Worm (Caenorhabditis elegans) whole organism, L4 larva: Measurements from ENCODE around the gene ipla-5.

ENCODE experiments used
- F26F4.8 ChIP-seq: fragments of 200-800 bp; sonication (Bioruptor generic); conservative IDR thresholded peaks from 2 replicates; pipeline ENCODE4 v1.3.6; 2022; ENCODE audit warnings: missing genetic modification characterization, missing compliant biosample characterization
- R02D3.7 ChIP-seq: fragments of 150-350 bp; sonication (generic microtip); optimal IDR thresholded peaks from 3 replicates; lab custom pipeline; 2014; ENCODE audit warnings: missing biosample characterization, missing genetic modification characterization
- T20F7.1 ChIP-seq: fragments of 200-800 bp; sonication (Bioruptor generic); optimal IDR thresholded peaks from 2 replicates; lab custom pipeline; 2018; ENCODE audit warnings: mild to moderate bottlenecking, missing genetic modification characterization, missing compliant biosample characterization
- Y5F2A.4 ChIP-seq: fragments of 200-800 bp; sonication (Bioruptor generic); optimal IDR thresholded peaks from 2 replicates; lab custom pipeline; 2018; ENCODE audit warnings: mild to moderate bottlenecking, missing genetic modification characterization, missing compliant biosample characterization
- Y75B8A.6 ChIP-seq: fragments of 200-800 bp; sonication (Bioruptor generic); IDR thresholded peaks from 2 replicates; pipeline ENCODE4 v1.3.6; 2022; ENCODE audit warnings: missing genetic modification reagents, missing genetic modification characterization, missing compliant biosample characterization
- ama-1 ChIP-seq: fragments of 150-350 bp; optimal IDR thresholded peaks from 2 replicates; lab custom pipeline; 2014; ENCODE audit warnings: inconsistent platforms, mixed read lengths
- ceh-28 ChIP-seq: fragments of 150-350 bp; optimal IDR thresholded peaks from 2 replicates; lab custom pipeline; 2014; ENCODE audit warnings: missing biosample characterization, missing genetic modification reagents, missing genetic modification characterization
- ceh-44 ChIP-seq: fragments of 200-800 bp; sonication (Bioruptor generic); IDR thresholded peaks from 2 replicates; pipeline ENCODE4 v1.3.6; 2022; ENCODE audit warnings: missing genetic modification reagents, missing genetic modification characterization, missing compliant biosample characterization
- ceh-62 ChIP-seq: sonication (generic microtip); optimal IDR thresholded peaks from 2 replicates; lab custom pipeline; 2017; ENCODE audit warnings: missing biosample characterization, missing genetic modification characterization
- daf-16 ChIP-seq, 3 experiments: sonication (generic microtip); optimal IDR thresholded peaks; 2 replicates each; lab custom pipeline; 2016 to 2017; ENCODE audit warnings: missing genetic modification characterization in 3 of 3, missing genetic modification reagents in 3 of 3, mild to moderate bottlenecking in 2 of 3, missing compliant biosample characterization in 2 of 3, missing biosample characterization in 1 of 3, moderate library complexity in 1 of 3
- daf-8 ChIP-seq: fragments of 200-800 bp; sonication (Bioruptor generic); IDR thresholded peaks from 2 replicates; pipeline ENCODE4 v1.3.6; 2022; ENCODE audit warnings: missing genetic modification characterization, missing compliant biosample characterization
- dmd-8 ChIP-seq: fragments of 200-800 bp; sonication (Bioruptor generic); IDR thresholded peaks from 2 replicates; pipeline ENCODE4 v1.3.6; 2022; ENCODE audit warnings: missing genetic modification characterization, missing compliant biosample characterization
- dmd-9 ChIP-seq: fragments of 200-800 bp; sonication (Bioruptor generic); IDR thresholded peaks from 2 replicates; pipeline ENCODE4 v1.3.6; 2022; ENCODE audit warnings: missing genetic modification reagents, missing genetic modification characterization, missing compliant biosample characterization
- dpl-1 ChIP-seq: fragments of 150-350 bp; optimal IDR thresholded peaks from 2 replicates; lab custom pipeline; 2014; ENCODE audit warnings: missing biosample characterization, missing genetic modification reagents, missing genetic modification characterization
- egl-43 ChIP-seq: fragments of 200-800 bp; sonication (Bioruptor generic); IDR thresholded peaks from 2 replicates; pipeline ENCODE4 v1.3.6; 2022; ENCODE audit warnings: missing genetic modification reagents, missing genetic modification characterization, missing compliant biosample characterization
- hif-1 ChIP-seq, 2 experiments: sonication (generic microtip); optimal IDR thresholded peaks; 2 replicates each; lab custom pipeline; 2016 to 2017; ENCODE audit warnings: missing compliant biosample characterization in 2 of 2, missing genetic modification characterization in 2 of 2, missing genetic modification reagents in 2 of 2, missing genotype in 2 of 2, mild to moderate bottlenecking in 1 of 2
- jun-1 ChIP-seq: fragments of 150-350 bp; optimal IDR thresholded peaks from 2 replicates; lab custom pipeline; 2014; ENCODE audit warnings: missing biosample characterization, missing genetic modification reagents, missing genetic modification characterization
- lin-39 ChIP-seq: fragments of 150-350 bp; optimal IDR thresholded peaks from 2 replicates; lab custom pipeline; 2014; ENCODE audit warnings: missing biosample characterization, missing genetic modification reagents, missing genetic modification characterization
- lsy-2 ChIP-seq, 2 experiments: fragments of 150-350 bp in 1 of 2; sonication (generic microtip) in 1 of 2; optimal IDR thresholded peaks; 2 replicates each; lab custom pipeline; 2014 to 2017; ENCODE audit warnings: missing biosample characterization in 2 of 2, missing genetic modification characterization in 2 of 2
- mdl-1 ChIP-seq, 2 experiments: fragments of 150-350 bp in 1 of 2; sonication (generic microtip) in 1 of 2; optimal IDR thresholded peaks; 2 replicates each; lab custom pipeline; 2014 to 2017; ENCODE audit warnings: missing biosample characterization in 2 of 2, missing genetic modification characterization in 2 of 2
- mxl-2 ChIP-seq: fragments of 200-800 bp; sonication (Bioruptor generic); conservative IDR thresholded peaks from 2 replicates; pipeline ENCODE4 v1.3.6; 2022; ENCODE audit warnings: missing genetic modification reagents, missing genetic modification characterization, missing compliant biosample characterization
- mxl-3 ChIP-seq: fragments of 200-800 bp; sonication (Bioruptor generic); optimal IDR thresholded peaks from 2 replicates; lab custom pipeline; 2018; ENCODE audit warnings: mild to moderate bottlenecking, missing genetic modification characterization, missing compliant biosample characterization
- nhr-11 ChIP-seq: fragments of 150-350 bp; optimal IDR thresholded peaks from 2 replicates; lab custom pipeline; 2014; ENCODE audit warnings: missing biosample characterization, missing genetic modification characterization
- nhr-25 ChIP-seq: sonication (generic microtip); optimal IDR thresholded peaks from 2 replicates; lab custom pipeline; 2017; ENCODE audit warnings: missing genetic modification characterization, mild to moderate bottlenecking, missing compliant biosample characterization, antibody characterized with exemption, moderate library complexity, borderline replicate concordance; ENCODE audit not compliant: insufficient read depth
- nhr-41 ChIP-seq: fragments of 200-800 bp; sonication (Bioruptor generic); IDR thresholded peaks from 2 replicates; pipeline ENCODE4 v1.3.6; 2022; ENCODE audit warnings: missing genetic modification reagents, missing genetic modification characterization, missing compliant biosample characterization
- nhr-77 ChIP-seq: fragments of 150-350 bp; optimal IDR thresholded peaks from 2 replicates; lab custom pipeline; 2014; ENCODE audit warnings: missing biosample characterization, missing genetic modification characterization
- pqm-1 ChIP-seq: sonication (generic microtip); optimal IDR thresholded peaks from 2 replicates; lab custom pipeline; 2017; ENCODE audit warnings: missing biosample characterization, missing genetic modification characterization
- snpc-4 ChIP-seq: fragments of 150-350 bp; optimal IDR thresholded peaks from 2 replicates; lab custom pipeline; 2014; ENCODE audit warnings: missing biosample characterization, missing genetic modification characterization
- spr-1 ChIP-seq: sonication (generic microtip); optimal IDR thresholded peaks from 2 replicates; lab custom pipeline; 2016; ENCODE audit warnings: mild to moderate bottlenecking, missing genetic modification characterization, missing compliant biosample characterization
- tag-97 ChIP-seq: fragments of 200-800 bp; sonication (Bioruptor generic); IDR thresholded peaks from 2 replicates; pipeline ENCODE4 v1.3.6; 2022; ENCODE audit warnings: missing genetic modification characterization, missing compliant biosample characterization
- unc-130 ChIP-seq: sonication (generic microtip); optimal IDR thresholded peaks from 2 replicates; lab custom pipeline; 2016; ENCODE audit warnings: missing genetic modification reagents, missing genetic modification characterization, missing compliant biosample characterization
- unc-39 ChIP-seq: sonication (generic microtip); optimal IDR thresholded peaks from 2 replicates; lab custom pipeline; 2017; ENCODE audit warnings: missing biosample characterization, missing genetic modification characterization
- unc-62 ChIP-seq, 3 experiments: fragments of 150-350 bp in 1 of 3; sonication (generic microtip); optimal IDR thresholded peaks in 2 of 3; peaks in 1 of 3; 1 replicate in 1 of 3; 2 replicates in 2 of 3; lab custom pipeline; 2014 to 2017; ENCODE audit warnings: missing biosample characterization in 3 of 3, missing genetic modification characterization in 3 of 3, missing genetic modification reagents in 3 of 3, missing genotype in 1 of 3
- vab-7 ChIP-seq: fragments of 200-800 bp; sonication (Bioruptor generic); IDR thresholded peaks from 2 replicates; pipeline ENCODE4 v1.3.6; 2022; ENCODE audit warnings: missing genetic modification reagents, missing genetic modification characterization, missing compliant biosample characterization
- zag-1 ChIP-seq: fragments of 150-350 bp; optimal IDR thresholded peaks from 2 replicates; lab custom pipeline; 2014; ENCODE audit warnings: missing biosample characterization, missing genetic modification characterization
- ztf-11 ChIP-seq: fragments of 150-350 bp; optimal IDR thresholded peaks from 2 replicates; lab custom pipeline; 2014; ENCODE audit warnings: missing biosample characterization, missing genetic modification characterization
- ztf-7 ChIP-seq: fragments of 150-350 bp; optimal IDR thresholded peaks from 2 replicates; lab custom pipeline; 2014; ENCODE audit warnings: missing biosample characterization, missing genetic modification characterization

The ipla-5 gene

DNA sequence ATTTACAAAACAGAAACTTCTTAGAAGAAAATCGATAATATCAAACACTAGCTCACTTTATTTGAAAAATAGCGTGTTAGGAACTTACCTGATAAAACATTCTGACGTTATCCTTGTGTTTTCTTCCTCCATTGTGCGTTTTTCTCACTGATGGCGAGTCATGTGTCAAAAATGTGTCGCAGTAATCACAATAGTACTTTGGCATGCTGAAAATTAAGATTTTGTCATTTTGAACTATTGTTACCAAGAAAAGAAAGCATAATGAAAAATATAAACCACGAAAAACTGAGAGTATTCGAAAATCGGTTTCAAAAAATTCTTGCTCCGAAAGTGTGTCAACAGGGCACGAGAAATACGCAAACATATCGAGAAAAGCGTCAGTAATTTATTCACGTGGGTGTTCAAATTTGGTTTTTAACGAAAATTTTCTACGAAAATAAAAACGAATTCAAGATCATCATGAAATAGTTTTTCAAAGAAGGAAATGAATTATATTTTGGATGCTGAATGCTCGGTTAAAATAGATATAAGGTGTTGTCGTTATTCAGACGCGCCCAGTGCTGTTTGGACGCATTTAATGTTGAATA, 27.3 kb upstream of the ipla-5 start, which contains the start of gene snrp-3 (continued):
- TF ChIP-seq Y5F2A.4 (GFP tag; lab: Kevin White, UChicago) (no peak), daf-8 (GFP tag; lab: Robert Waterston, UW) (no peak), snpc-4 (no peak), Y75B8A.6 (no peak), lsy-2 (tag; optimal IDR thresholded peaks at IDR 0.05; lab: Kevin White, UChicago) (peak in 1 of 2 experiments; percentile 94), daf-16 (GFP tag; optimal IDR thresholded peaks at IDR 0.05; lab: Kevin White, UChicago) (peak in 1 of 2 experiments; percentile 48), daf-16 (tag; optimal IDR thresholded peaks at IDR 0.05; lab: Kevin White, UChicago) (peak; percentile 65), zag-1 (tag; lab: Kevin White, UChicago) (no peak), mxl-3 (GFP tag; lab: Kevin White, UChicago) (no peak), ceh-44 (GFP tag; lab: Robert Waterston, UW) (no peak), nhr-77 (peak; percentile 45), ztf-7 (no peak), egl-43 (GFP tag; lab: Robert Waterston, UW) (no peak), R02D3.7 (tag; lab: Kevin White, UChicago) (no peak), nhr-41 (GFP tag; lab: Robert Waterston, UW) (no peak), hif-1 (tag; optimal IDR thresholded peaks at IDR 0.05; lab: Kevin White, UChicago) (peak in 1 of 2 experiments; percentile 9), F26F4.8 (no peak), tag-97 (GFP tag; lab: Robert Waterston, UW) (no peak), mxl-2 (GFP tag; lab: Robert Waterston, UW) (no peak), jun-1 (peak; percentile 3), mdl-1 (tag; optimal IDR thresholded peaks at IDR 0.05; lab: Kevin White, UChicago) (peak in 1 of 2 experiments; percentile 92), pqm-1 (peak; percentile 6)

DNA sequence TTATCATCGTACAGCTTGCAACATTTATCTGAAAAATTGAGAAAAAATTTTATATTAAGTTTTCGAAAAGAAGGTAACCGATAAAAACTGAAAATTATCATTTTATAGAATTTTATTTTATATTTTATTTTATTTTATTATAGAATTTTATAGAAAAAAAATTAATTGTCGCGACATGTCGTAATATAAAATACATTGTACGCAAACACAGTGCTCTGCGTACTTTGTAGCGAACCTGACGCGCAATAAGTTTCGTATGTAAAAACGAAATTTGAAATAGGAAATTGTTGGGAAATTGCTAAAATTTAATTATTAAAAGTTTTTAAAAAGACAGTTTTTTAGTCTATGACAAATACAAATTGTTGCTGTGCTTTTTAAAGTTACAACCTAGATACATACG, 23.6 kb upstream of the ipla-5 start, which contains the start of the genes hst-1 and ints-6:
TSS of gene hst-1 (minus strand) at position 28 of the 400 bp plus-strand sequence.
TSS of gene ints-6 (plus strand) at position 260 of the 400 bp plus-strand sequence.
- TF ChIP-seq Y75B8A.6 (no peak), F26F4.8 (no peak), ztf-11 (tag; lab: Kevin White, UChicago) (no peak), dpl-1 (GFP tag; lab: Kevin White, UChicago) (peak; percentile 58), unc-39 (tag; lab: Kevin White, UChicago) (no peak), lsy-2 (tag; optimal IDR thresholded peaks at IDR 0.05; lab: Kevin White, UChicago) (peak in 1 of 2 experiments; percentile 28), T20F7.1 (peak; percentile 59), vab-7 (GFP tag; lab: Robert Waterston, UW) (no peak), lin-39 (tag; lab: Kevin White, UChicago) (no peak)

DNA sequence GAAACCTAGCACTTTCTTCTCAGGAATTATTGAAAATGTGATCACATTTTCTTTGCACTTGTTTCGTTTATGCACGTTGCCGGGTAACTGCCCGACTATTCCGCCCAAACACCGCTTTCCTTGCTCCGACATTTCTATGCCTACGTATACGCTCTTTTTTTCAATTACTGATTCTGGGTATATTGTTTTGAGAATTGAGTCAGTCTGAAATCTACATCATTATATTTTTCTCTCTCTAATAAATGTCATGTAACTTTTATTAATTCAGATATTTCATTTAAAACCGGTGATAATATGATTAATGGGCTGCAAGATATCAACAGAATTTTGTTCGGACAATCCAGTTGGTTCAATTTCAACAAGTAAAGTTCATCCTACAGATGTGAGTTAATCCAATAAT, 17.6 kb upstream of the ipla-5 start, which contains the start of gene ttll-11:
TSS of gene ttll-11 (plus strand) at position 301 of the 400 bp plus-strand sequence.
- TF ChIP-seq spr-1 (tag; lab: Kevin White, UChicago) (no peak), ceh-44 (GFP tag; lab: Robert Waterston, UW) (no peak), dmd-8 (GFP tag; lab: Robert Waterston, UW) (no peak), dmd-9 (GFP tag; lab: Robert Waterston, UW) (no peak), nhr-11 (tag; lab: Kevin White, UChicago) (peak; percentile 15), mdl-1 (tag; optimal IDR thresholded peaks at IDR 0.05; lab: Kevin White, UChicago) (no peak), unc-62 (GFP tag; optimal IDR thresholded peaks at IDR 0.05 in 1 of 2; lab: Kevin White, UChicago) (peak in 1 of 2 experiments; percentile 21), unc-62 (tag; optimal IDR thresholded peaks at IDR 0.05; lab: Kevin White, UChicago) (no peak), unc-130 (no peak), nhr-25 (no peak), ama-1 (no peak), dpl-1 (GFP tag; lab: Kevin White, UChicago) (no peak), ceh-28 (tag; lab: Kevin White, UChicago) (no peak), ceh-62 (no peak)
